Worm (Caenorhabditis elegans) whole organism, young adult: ENCODE measurements around the gene T25D3.3.

Experiments used
- nfya-1 ChIP-seq: sonication (generic microtip); optimal IDR thresholded peaks from 2 replicates; lab custom pipeline; 2017; ENCODE audit warnings: antibody characterized with exemption, missing compliant biosample characterization, missing genetic modification characterization, borderline replicate concordance; ENCODE audit not compliant: insufficient read depth
- unc-62 ChIP-seq: fragments of 150-350 bp; optimal IDR thresholded peaks from 2 replicates; lab custom pipeline; 2014; ENCODE audit warnings: missing biosample characterization, missing genetic modification reagents, missing genetic modification characterization

DNA sequence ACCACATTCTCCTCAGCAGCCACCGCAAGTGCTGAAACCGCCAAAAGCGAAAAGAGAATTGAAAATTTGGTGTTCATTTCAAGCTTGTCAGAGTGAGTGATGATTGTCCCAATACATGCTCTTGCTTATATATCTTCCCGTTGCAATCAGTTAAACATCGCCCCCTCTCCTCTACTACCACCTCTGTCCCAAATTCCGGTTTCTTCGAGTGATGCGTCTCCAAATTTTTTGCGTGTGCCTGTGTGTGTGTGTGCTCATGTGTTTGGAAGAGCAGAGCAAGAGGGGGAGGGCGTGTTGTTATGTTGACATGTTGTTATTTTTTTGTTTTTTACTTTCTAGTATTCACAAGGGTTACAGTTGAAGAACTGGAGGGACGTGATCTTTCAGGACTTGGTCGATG is 42.1 kb downstream of the T25D3.3 start, which contains the start of gene abu-11:
- no peak for TF ChIP-seq nfya-1 (tag; lab: Kevin White, UChicago)
- TF ChIP-seq unc-62 (GFP tag; lab: Kevin White, UChicago), result no peak
